Worm (Caenorhabditis elegans) whole organism, L3 larva: Measurements from ENCODE around the gene ZK402.5.

Experiments used
- ama-1 ChIP-seq: fragments of 150-350 bp; optimal IDR thresholded peaks from 2 replicates; lab custom pipeline; 2018
- elt-3 ChIP-seq, 3 experiments: fragments of 150-350 bp in 1 of 3; sonication (generic microtip) in 2 of 3; optimal IDR thresholded peaks; 2 replicates in 2 of 3; 4 replicates in 1 of 3; lab custom pipeline; 2014 to 2017; ENCODE audit warnings: missing biosample characterization in 3 of 3, missing genetic modification characterization in 3 of 3
- fkh-10 ChIP-seq: sonication (generic microtip); optimal IDR thresholded peaks from 2 replicates; lab custom pipeline; 2017; ENCODE audit warnings: missing biosample characterization, missing genetic modification reagents, missing genetic modification characterization
- nhr-25 ChIP-seq: sonication (generic microtip); optimal IDR thresholded peaks from 2 replicates; lab custom pipeline; 2017; ENCODE audit warnings: missing biosample characterization, missing genetic modification characterization
- nhr-28 ChIP-seq: fragments of 150-350 bp; optimal IDR thresholded peaks from 2 replicates; lab custom pipeline; 2014; ENCODE audit warnings: missing biosample characterization, missing genetic modification characterization
- pha-4 ChIP-seq: fragments of 150-350 bp; optimal IDR thresholded peaks from 2 replicates; lab custom pipeline; 2014; ENCODE audit warnings: missing biosample characterization, missing genetic modification reagents, missing genetic modification characterization
- unc-39 ChIP-seq: sonication (generic microtip); optimal IDR thresholded peaks from 4 replicates; lab custom pipeline; 2017; ENCODE audit warnings: missing biosample characterization, missing genetic modification characterization
- ztf-4 ChIP-seq: fragments of 150-350 bp; optimal IDR thresholded peaks from 2 replicates; lab custom pipeline; 2014; ENCODE audit warnings: missing biosample characterization, missing genetic modification characterization

DNA sequence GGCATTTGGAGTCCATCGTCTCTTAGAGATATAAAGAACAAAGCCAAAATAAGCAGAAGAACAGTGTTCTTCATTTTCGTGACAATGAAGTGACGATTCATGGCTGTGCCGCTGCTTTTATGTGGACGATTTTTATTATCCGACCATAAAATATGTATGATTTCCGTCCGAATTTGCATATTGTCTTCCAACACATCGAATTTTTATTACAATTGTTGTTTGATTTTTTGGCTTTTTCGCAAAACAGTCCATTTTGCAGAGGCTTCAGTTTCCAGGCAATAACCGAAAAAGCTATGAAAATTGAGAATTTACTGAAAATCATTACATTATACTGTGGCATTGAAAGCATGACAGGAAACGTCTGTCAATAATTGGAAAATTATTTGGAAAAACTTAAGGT is 16.6 kb downstream of the ZK402.5 start, which contains the start of gene F56C3.8:
- TF ChIP-seq ama-1 (lab: Kevin White, UChicago) (no peak), fkh-10 (no peak), pha-4 (tag; lab: Kevin White, UChicago) (no peak), ztf-4 (tag; lab: Kevin White, UChicago) (no peak), nhr-28 (no peak), unc-39 (tag; lab: Kevin White, UChicago) (no peak), elt-3 (tag; optimal IDR thresholded peaks at IDR 0.05; lab: Kevin White, UChicago) (no peak), nhr-25 (tag; lab: Kevin White, UChicago) (no peak)
